Worm (Caenorhabditis elegans): ENCODE data around the gene gcc-2.

DNA sequence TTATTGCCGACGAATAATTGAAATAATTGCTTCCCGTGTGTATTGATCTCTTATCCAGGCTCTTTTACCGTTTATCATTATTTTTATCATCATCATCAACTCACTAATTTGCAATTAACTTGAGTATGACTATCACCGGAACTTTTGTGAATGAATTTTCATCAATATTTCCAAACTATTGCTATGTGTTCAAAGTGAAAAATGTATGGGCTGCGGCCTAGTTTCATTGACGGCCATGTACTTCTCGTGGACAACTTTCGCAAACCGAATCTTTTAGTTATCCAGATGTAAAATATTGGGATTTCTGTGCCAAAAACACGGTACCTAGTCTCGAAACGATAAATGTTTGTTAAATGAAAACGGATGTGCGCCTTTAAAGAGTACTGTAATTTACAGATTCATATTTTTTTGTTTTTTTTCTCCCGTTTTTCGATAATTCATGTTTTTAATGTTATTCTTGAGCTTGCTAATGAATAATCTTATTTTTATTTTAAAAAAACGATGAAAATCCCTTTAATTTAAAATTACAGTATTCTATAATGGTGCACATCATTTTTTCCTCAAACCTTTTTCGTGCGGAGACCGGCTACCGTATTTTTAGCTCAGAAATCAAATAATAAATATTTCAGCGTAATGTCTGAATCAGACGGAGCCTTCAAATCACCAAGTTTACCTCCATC lies 36.7 kb upstream of the gcc-2 start, which contains the start of gene ZK632.2:
- TF ChIP-seq pqm-1 (tag; optimal IDR thresholded peaks at IDR 0.05) (no peak), nhr-11 (tag; optimal IDR thresholded peaks at IDR 0.05) (no peak), ama-1 (optimal IDR thresholded peaks at IDR 0.05) (no peak), ceh-31 (tag; optimal IDR thresholded peaks at IDR 0.05) (no peak), pros-1 (tag; optimal IDR thresholded peaks at IDR 0.05) (no peak), fax-1 (tag; optimal IDR thresholded peaks at IDR 0.05) (no peak), K02D7.2 (tag; optimal IDR thresholded peaks at IDR 0.05) (no peak), elt-2 (tag; optimal IDR thresholded peaks at IDR 0.05) (no peak), ceh-9 (tag; optimal IDR thresholded peaks at IDR 0.05) (no peak), ceh-19 (GFP tag; optimal IDR thresholded peaks at IDR 0.05) (no peak)
